Fruit fly (Drosophila melanogaster) whole organism, embryonic: ENCODE data around the gene CG10959.

Source experiments
- CG10274 ChIP-seq: fragments of 200-800 bp; sonication (Bioruptor generic); optimal IDR thresholded peaks from 3 replicates; lab custom pipeline; 2017; ENCODE audit warnings: missing biosample characterization, mild to moderate bottlenecking, missing genetic modification characterization
- CG11247 ChIP-seq: fragments of 200-800 bp; sonication (Bioruptor generic); IDR thresholded peaks from 2 replicates; pipeline ENCODE4 v1.3.6; 2022; ENCODE audit warnings: missing biosample characterization, missing genetic modification characterization
- CG11398 ChIP-seq: fragments of 200-800 bp; sonication (Bioruptor generic); optimal IDR thresholded peaks from 2 replicates; lab custom pipeline; 2016; ENCODE audit warnings: missing biosample characterization, missing genetic modification characterization
- CG12299 ChIP-seq: fragments of 200-800 bp; sonication (Bioruptor generic); optimal IDR thresholded peaks from 2 replicates; lab custom pipeline; 2018; ENCODE audit warnings: missing biosample characterization, mild to moderate bottlenecking, missing genetic modification characterization
- CG13775 ChIP-seq: fragments of 200-800 bp; sonication (Bioruptor generic); optimal IDR thresholded peaks from 3 replicates; lab custom pipeline; 2017; ENCODE audit warnings: missing biosample characterization, mild to moderate bottlenecking, missing genetic modification characterization
- CG14441 ChIP-seq: fragments of 200-800 bp; sonication (Bioruptor generic); IDR thresholded peaks from 2 replicates; pipeline ENCODE4 v1.3.6; 2022; ENCODE audit warnings: missing biosample characterization, missing genetic modification characterization
- CG14860 ChIP-seq: fragments of 200-800 bp; sonication (Bioruptor generic); IDR thresholded peaks from 3 replicates; pipeline ENCODE4 v1.3.6; 2022; ENCODE audit warnings: missing biosample characterization, missing genetic modification characterization; ENCODE audit not compliant: partially characterized antibody
- CG15601 ChIP-seq: fragments of 200-800 bp; sonication (Bioruptor generic); optimal IDR thresholded peaks from 3 replicates; lab custom pipeline; 2019; ENCODE audit warnings: missing biosample characterization, mild to moderate bottlenecking, missing genetic modification characterization, moderate library complexity
- CG17361 ChIP-seq: fragments of 200-800 bp; sonication (Bioruptor generic); IDR thresholded peaks from 3 replicates; pipeline ENCODE4 v1.3.6; 2022; ENCODE audit warnings: missing biosample characterization, missing genetic modification characterization
- CG2120 ChIP-seq: fragments of 200-800 bp; sonication (Bioruptor generic); optimal IDR thresholded peaks from 3 replicates; lab custom pipeline; 2016; ENCODE audit warnings: missing biosample characterization, missing genetic modification characterization
- CG2129 ChIP-seq: fragments of 200-800 bp; sonication (Bioruptor generic); IDR thresholded peaks from 2 replicates; pipeline ENCODE4 v1.3.6; 2022; ENCODE audit warnings: missing biosample characterization, missing genetic modification characterization; ENCODE audit not compliant: partially characterized antibody
- CG33213 ChIP-seq: fragments of 200-800 bp; sonication (Bioruptor generic); optimal IDR thresholded peaks from 3 replicates; lab custom pipeline; 2016; ENCODE audit warnings: missing biosample characterization, missing genetic modification characterization
- CG34376 ChIP-seq: fragments of 200-800 bp; sonication (Bioruptor generic); optimal IDR thresholded peaks from 2 replicates; lab custom pipeline; 2018; ENCODE audit warnings: missing biosample characterization, mild to moderate bottlenecking, missing genetic modification characterization
- CG4854 ChIP-seq: fragments of 200-800 bp; sonication (Bioruptor generic); optimal IDR thresholded peaks from 2 replicates; lab custom pipeline; 2016; ENCODE audit warnings: missing biosample characterization, missing genetic modification characterization, inconsistent platforms
- CG5180 ChIP-seq: fragments of 200-800 bp; sonication (Bioruptor generic); optimal IDR thresholded peaks from 3 replicates; lab custom pipeline; 2017; ENCODE audit warnings: missing biosample characterization, missing genetic modification characterization, mild to moderate bottlenecking, moderate library complexity, missing genetic modification reagents
- CG7745 ChIP-seq: fragments of 200-800 bp; sonication (Bioruptor generic); optimal IDR thresholded peaks from 2 replicates; lab custom pipeline; 2018; ENCODE audit warnings: missing biosample characterization, mild to moderate bottlenecking, missing genetic modification characterization, moderate library complexity
- Deaf1 ChIP-seq: fragments of 200-800 bp; optimal IDR thresholded peaks from 3 replicates; lab custom pipeline; 2019; ENCODE audit warnings: missing biosample characterization, mild to moderate bottlenecking, missing genetic modification characterization, moderate library complexity
- HLH4C ChIP-seq: fragments of 200-800 bp; sonication (Bioruptor generic); IDR thresholded peaks from 3 replicates; pipeline ENCODE4 v1.3.6; 2022; ENCODE audit warnings: missing biosample characterization, missing genetic modification characterization; ENCODE audit not compliant: partially characterized antibody
- Hr51 ChIP-seq, 2 experiments: fragments of 200-800 bp; sonication (Bioruptor generic); optimal IDR thresholded peaks; 2 replicates in 1 of 2; 3 replicates in 1 of 2; lab custom pipeline; 2016 to 2018; ENCODE audit warnings: missing biosample characterization in 2 of 2, missing genetic modification characterization in 2 of 2, mild to moderate bottlenecking in 1 of 2, moderate library complexity in 1 of 2
- Hr78 ChIP-seq, 2 experiments: fragments of 200-800 bp in 1 of 2; fragments of >200 bp in 1 of 2; sonication (Bioruptor generic) in 1 of 2; optimal IDR thresholded peaks; 2 replicates each; lab custom pipeline; 2017 to 2019; ENCODE audit warnings: missing biosample characterization in 2 of 2, missing genetic modification characterization in 2 of 2, mild to moderate bottlenecking in 1 of 2, moderate library complexity in 1 of 2
- Med ChIP-seq: fragments of 200-800 bp; sonication (Bioruptor generic); peaks from one replicate; lab custom pipeline; 2016; ENCODE audit warnings: missing biosample characterization, missing genetic modification characterization, mild to moderate bottlenecking, inconsistent platforms, moderate library complexity
- NC2β ChIP-seq: fragments of 200-800 bp; sonication (Bioruptor generic); optimal IDR thresholded peaks from 2 replicates; lab custom pipeline; 2016; ENCODE audit warnings: missing biosample characterization, missing genetic modification characterization
- Pdp1 ChIP-seq, 2 experiments: fragments of 200-800 bp; sonication (Bioruptor generic); optimal IDR thresholded peaks; 3 replicates each; lab custom pipeline; 2016; ENCODE audit warnings: missing biosample characterization in 2 of 2, missing genetic modification characterization in 2 of 2, mild to moderate bottlenecking in 1 of 2, moderate library complexity in 1 of 2
- Side ChIP-seq: fragments of 200-800 bp; sonication (Bioruptor generic); optimal IDR thresholded peaks from 2 replicates; lab custom pipeline; 2016; ENCODE audit warnings: missing biosample characterization, missing genetic modification characterization
- Vsx1 ChIP-seq: fragments of 200-800 bp; sonication (Bioruptor generic); optimal IDR thresholded peaks from 2 replicates; lab custom pipeline; 2017; ENCODE audit warnings: missing biosample characterization, mild to moderate bottlenecking, missing genetic modification characterization, missing genetic modification reagents
- bsh ChIP-seq, 2 experiments: fragments of 200-800 bp; sonication (Bioruptor generic); optimal IDR thresholded peaks; 2 replicates each; lab custom pipeline; 2017 to 2018; ENCODE audit warnings: mild to moderate bottlenecking in 2 of 2, missing biosample characterization in 2 of 2, missing genetic modification characterization in 2 of 2, moderate library complexity in 1 of 2
- cg ChIP-seq: fragments of 200-800 bp; sonication (Bioruptor generic); optimal IDR thresholded peaks from 3 replicates; lab custom pipeline; 2019; ENCODE audit warnings: missing biosample characterization, mild to moderate bottlenecking, missing genetic modification characterization, moderate library complexity
- chinmo ChIP-seq: fragments of 200-800 bp; sonication (Bioruptor generic); IDR thresholded peaks from 4 replicates; pipeline ENCODE4 v1.3.6; 2022; ENCODE audit warnings: missing biosample characterization, missing genetic modification characterization; ENCODE audit not compliant: partially characterized antibody
- cwo ChIP-seq: fragments of 200-800 bp; sonication (Bioruptor generic); optimal IDR thresholded peaks from 3 replicates; lab custom pipeline; 2017; ENCODE audit warnings: missing biosample characterization, missing genetic modification characterization, mild to moderate bottlenecking, moderate library complexity, missing genetic modification reagents
- disco-r ChIP-seq: fragments of 200-800 bp; sonication (Bioruptor generic); optimal IDR thresholded peaks from 2 replicates; lab custom pipeline; 2016; ENCODE audit warnings: missing biosample characterization, missing genetic modification characterization
- dmrt11E ChIP-seq: fragments of 200-800 bp; sonication (Bioruptor generic); optimal IDR thresholded peaks from 3 replicates; lab custom pipeline; 2018; ENCODE audit warnings: missing biosample characterization, mild to moderate bottlenecking, missing genetic modification characterization, moderate library complexity
- exex ChIP-seq: fragments of 200-800 bp; sonication (Bioruptor generic); optimal IDR thresholded peaks from 4 replicates; lab custom pipeline; 2018; ENCODE audit warnings: missing biosample characterization, mild to moderate bottlenecking, missing genetic modification characterization, moderate library complexity
- fd64A ChIP-seq: fragments of 200-800 bp; sonication (Bioruptor generic); optimal IDR thresholded peaks from 3 replicates; lab custom pipeline; 2018; ENCODE audit warnings: missing biosample characterization, mild to moderate bottlenecking, missing genetic modification characterization
- grn ChIP-seq: fragments of 200-800 bp; sonication (Bioruptor generic); optimal IDR thresholded peaks from 3 replicates; lab custom pipeline; 2017; ENCODE audit warnings: missing biosample characterization, missing genetic modification characterization
- kah ChIP-seq: fragments of 200-800 bp; sonication (Bioruptor generic); optimal IDR thresholded peaks from 2 replicates; lab custom pipeline; 2018; ENCODE audit warnings: missing biosample characterization, mild to moderate bottlenecking, missing genetic modification characterization
- lab ChIP-seq: fragments of 200-800 bp; sonication (Bioruptor generic); optimal IDR thresholded peaks from 3 replicates; lab custom pipeline; 2017; ENCODE audit warnings: missing biosample characterization, missing genetic modification characterization, mild to moderate bottlenecking, moderate library complexity, missing genetic modification reagents
- lbe ChIP-seq: fragments of 200-800 bp; sonication (Bioruptor generic); optimal IDR thresholded peaks from 2 replicates; lab custom pipeline; 2016; ENCODE audit warnings: missing biosample characterization, mild to moderate bottlenecking, missing genetic modification characterization
- mirr ChIP-seq: fragments of 200-800 bp; sonication (Bioruptor generic); optimal IDR thresholded peaks from 3 replicates; lab custom pipeline; 2018; ENCODE audit warnings: missing biosample characterization, mild to moderate bottlenecking, missing genetic modification characterization
- repo ChIP-seq: fragments of 200-800 bp; sonication (Bioruptor generic); optimal IDR thresholded peaks from 2 replicates; lab custom pipeline; 2016; ENCODE audit warnings: missing biosample characterization, missing genetic modification characterization
- salm ChIP-seq: fragments of 200-800 bp; sonication (Bioruptor generic); optimal IDR thresholded peaks from 2 replicates; lab custom pipeline; 2018; ENCODE audit warnings: missing biosample characterization, mild to moderate bottlenecking, missing genetic modification characterization
- sd ChIP-seq: fragments of 200-800 bp; sonication (Bioruptor generic); optimal IDR thresholded peaks from 3 replicates; lab custom pipeline; 2018; ENCODE audit warnings: missing biosample characterization, mild to moderate bottlenecking, missing genetic modification characterization, moderate library complexity
- sens ChIP-seq: fragments of 200-800 bp; sonication (Bioruptor generic); peaks from one replicate; lab custom pipeline; 2016; ENCODE audit warnings: missing biosample characterization, missing genetic modification characterization
- slbo ChIP-seq: fragments of 200-800 bp; sonication (Bioruptor generic); IDR thresholded peaks from 2 replicates; pipeline ENCODE4 v1.3.6; 2022; ENCODE audit warnings: missing biosample characterization, missing genetic modification characterization
- sqz ChIP-seq: fragments of 200-800 bp; sonication (Bioruptor generic); optimal IDR thresholded peaks from 3 replicates; lab custom pipeline; 2018; ENCODE audit warnings: missing biosample characterization, mild to moderate bottlenecking, missing genetic modification characterization
- sug ChIP-seq: fragments of 200-800 bp; optimal IDR thresholded peaks from 2 replicates; lab custom pipeline; 2019; ENCODE audit warnings: missing biosample characterization, mild to moderate bottlenecking, missing genetic modification characterization, moderate library complexity
- vnd ChIP-seq: fragments of 200-800 bp; sonication (Bioruptor generic); IDR thresholded peaks from 3 replicates; pipeline ENCODE4 v1.3.6; 2022; ENCODE audit warnings: missing biosample characterization, missing genetic modification characterization; ENCODE audit not compliant: partially characterized antibody
- z ChIP-seq: fragments of 200-800 bp; sonication (Bioruptor generic); IDR thresholded peaks from 3 replicates; pipeline ENCODE4 v1.3.6; 2022; ENCODE audit warnings: missing biosample characterization, missing genetic modification characterization

Gene CG10959

DNA sequence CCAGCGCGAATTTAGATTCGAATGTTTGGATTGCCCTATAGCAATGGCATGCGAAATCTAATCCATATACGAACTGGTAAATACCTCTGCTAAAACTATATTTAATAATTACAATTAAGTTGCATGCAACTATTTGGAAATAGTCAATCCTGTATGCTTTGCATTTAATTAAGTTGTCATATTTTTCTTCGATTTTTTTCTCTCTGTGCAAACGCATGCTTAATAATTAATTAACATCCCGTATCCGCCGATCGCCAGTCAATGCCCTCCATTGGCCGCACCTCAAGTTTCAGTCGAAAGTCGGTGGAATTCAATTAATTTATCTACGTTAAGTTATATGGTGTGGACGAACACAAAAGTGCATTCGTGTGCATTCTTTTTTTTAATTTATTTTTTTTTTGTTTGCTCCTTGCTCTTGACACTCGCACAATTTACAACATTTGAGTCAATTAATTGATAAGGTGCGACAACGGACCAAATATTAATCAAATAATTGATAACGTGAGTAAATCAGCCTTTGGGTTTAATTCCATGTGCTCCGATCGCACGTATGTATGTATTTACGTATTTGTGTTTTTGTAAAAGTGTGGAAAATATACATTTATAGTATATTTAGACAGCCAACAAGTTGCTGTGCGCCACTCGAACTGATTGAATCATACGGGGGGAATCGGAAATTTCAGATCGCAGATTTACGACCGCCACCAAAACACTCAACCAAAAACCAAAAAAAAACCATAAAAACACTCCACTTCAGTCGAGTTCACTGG is 42.1 kb upstream of the CG10959 start:
- peak; percentile 89 for TF ChIP-seq grn (GFP tag; lab: Kevin White, UChicago)
- TF ChIP-seq Hr51 (GFP tag; optimal IDR thresholded peaks at IDR 0.05; lab: Kevin White, UChicago): no peak
- TF ChIP-seq CG14441: no peak
- TF ChIP-seq Deaf1 (tag; lab: Kevin White, UChicago): peak; percentile 14
- no peak for TF ChIP-seq CG2129 (GFP tag; lab: Robert Waterston, UW)
- TF ChIP-seq CG4854 (GFP tag; lab: Kevin White, UChicago): no peak
- TF ChIP-seq HLH4C (GFP tag; lab: Robert Waterston, UW): no peak
- no peak for TF ChIP-seq NC2β (GFP tag; lab: Kevin White, UChicago)
- TF ChIP-seq sqz: peak; percentile 53
- peak; percentile 10 for TF ChIP-seq CG15601 (tag; lab: Kevin White, UChicago)
- no peak for TF ChIP-seq CG12299 (tag; lab: Kevin White, UChicago)
- TF ChIP-seq CG7745 (tag; lab: Kevin White, UChicago): peak; percentile 95
- peak; percentile 32 for TF ChIP-seq sd (tag; lab: Kevin White, UChicago)
- peak in 1 of 2 experiments; percentile 53 for TF ChIP-seq Hr78 (GFP tag; optimal IDR thresholded peaks at IDR 0.05; lab: Kevin White, UChicago)
- TF ChIP-seq z (GFP tag; lab: Robert Waterston, UW): peak; percentile 80
- no peak for TF ChIP-seq CG11398 (GFP tag; lab: Kevin White, UChicago)
- no peak for TF ChIP-seq CG33213 (GFP tag; lab: Kevin White, UChicago)
- TF ChIP-seq sug (tag; lab: Kevin White, UChicago): peak; percentile 79
- TF ChIP-seq kah (GFP tag; lab: Kevin White, UChicago): peak; percentile 31
- no peak for TF ChIP-seq repo (GFP tag; lab: Kevin White, UChicago)
- peak; percentile 0 for TF ChIP-seq fd64A (GFP tag; lab: Kevin White, UChicago)
- TF ChIP-seq Vsx1 (GFP tag; lab: Kevin White, UChicago): peak; percentile 14
- no peak for TF ChIP-seq CG13775 (GFP tag; lab: Kevin White, UChicago)
- TF ChIP-seq Pdp1 (GFP tag; optimal IDR thresholded peaks at IDR 0.05; lab: Kevin White, UChicago): peak in 1 of 2 experiments; percentile 50
- peak in 1 of 2 experiments; percentile 9 for TF ChIP-seq bsh (GFP tag; optimal IDR thresholded peaks at IDR 0.05; lab: Kevin White, UChicago)
- TF ChIP-seq salm (tag; lab: Kevin White, UChicago): peak; percentile 54
- TF ChIP-seq mirr (GFP tag; lab: Kevin White, UChicago): peak; percentile 73
- peak; percentile 34 for TF ChIP-seq lab (GFP tag; lab: Kevin White, UChicago)
- peak; percentile 67 for TF ChIP-seq CG5180 (GFP tag; lab: Kevin White, UChicago)
- TF ChIP-seq disco-r (GFP tag; lab: Kevin White, UChicago): no peak
- TF ChIP-seq chinmo (GFP tag; lab: Robert Waterston, UW): 0 out of 4 replicates have a peak, but pooled peaks have one; percentile 14
- no peak for TF ChIP-seq dmrt11E (tag; lab: Kevin White, UChicago)
- peak; percentile 32 for TF ChIP-seq Med
- peak; percentile 92 for TF ChIP-seq exex
- TF ChIP-seq CG17361 (GFP tag; lab: Robert Waterston, UW): no peak
- TF ChIP-seq cg: peak; percentile 35
- peak; percentile 15 for TF ChIP-seq lbe (GFP tag; lab: Kevin White, UChicago)
- peak; percentile 52; the same call in 2 of the 3 replicates for TF ChIP-seq vnd (GFP tag; lab: Robert Waterston, UW)
- no peak for TF ChIP-seq CG14860 (GFP tag; lab: Robert Waterston, UW)
- peak; percentile 67 for TF ChIP-seq sens (GFP tag; lab: Kevin White, UChicago)
- TF ChIP-seq CG2120 (GFP tag; lab: Kevin White, UChicago): no peak
- TF ChIP-seq Side (GFP tag; lab: Kevin White, UChicago): no peak
- TF ChIP-seq CG34376 (GFP tag; lab: Kevin White, UChicago): peak; percentile 70
- TF ChIP-seq cwo: peak; percentile 12
- no peak for TF ChIP-seq slbo (GFP tag; lab: Robert Waterston, UW)
- no peak for TF ChIP-seq CG11247
- TF ChIP-seq CG10274 (GFP tag; lab: Kevin White, UChicago): no peak
